Fruit fly (Drosophila melanogaster) S2 (cell line): ENCODE data around the gene AGO3.

Experiments used
- CG8478 ChIP-seq: fragments of >200 bp; optimal IDR thresholded peaks from 2 replicates; lab custom pipeline; 2018
- CTCF ChIP-seq, 2 experiments: fragments of >200 bp; optimal IDR thresholded peaks; 2 replicates each; lab custom pipeline; 2018

- TF ChIP-seq CTCF (optimal IDR thresholded peaks at IDR 0.05; lab: Kevin White, UChicago) = no peak
- TF ChIP-seq CG8478 (lab: Kevin White, UChicago) = no peak
These were observed 34.9 kb downstream of the AGO3 start for dm6 chr3L:23589259-23589658.
